Fruit fly (Drosophila melanogaster): ENCODE data around the gene Stt3B.

The Stt3B gene

DNA sequence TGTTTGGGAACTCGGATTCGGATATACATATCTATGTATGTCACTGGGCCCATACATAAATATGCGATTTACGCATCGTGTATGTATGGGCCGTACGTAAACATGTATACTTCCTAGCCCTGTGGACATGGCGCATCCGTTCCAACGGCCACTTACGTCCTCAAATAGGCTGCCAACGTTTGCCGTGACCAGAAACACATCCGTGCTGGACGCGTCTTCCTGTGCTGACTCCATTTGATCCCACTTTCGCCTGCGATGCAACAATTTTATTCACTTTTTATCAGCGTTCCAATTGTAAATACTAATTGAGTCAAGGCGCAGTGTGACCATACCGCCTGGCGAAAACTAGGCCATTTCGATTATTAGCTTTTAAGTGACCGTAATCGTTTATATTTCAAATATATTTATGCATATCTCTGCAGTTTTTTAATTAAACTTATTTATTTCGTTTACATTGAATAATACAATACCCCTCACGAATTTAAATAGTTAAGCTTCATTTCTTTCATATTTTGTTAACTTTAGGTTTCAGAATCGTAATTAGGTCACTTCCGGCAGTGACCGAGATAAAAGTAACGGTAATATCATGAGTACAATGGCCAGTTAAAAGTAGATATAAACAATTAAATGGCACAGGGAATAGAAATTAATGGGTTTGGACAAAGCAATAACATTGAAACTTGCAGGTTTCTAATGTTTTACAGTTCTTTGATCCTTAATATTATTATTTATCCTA is 24.5 kb downstream of the Stt3B start, which contains the start of gene 5PtaseI:
Gene 5PtaseI (minus strand): TSS at position 336 of the 736 bp plus-strand sequence.
- TF ChIP-seq CG8478 (optimal IDR thresholded peaks at IDR 0.05) = no peak
- TF ChIP-seq Dll (optimal IDR thresholded peaks at IDR 0.05) = no peak
- TF ChIP-seq psq (optimal IDR thresholded peaks at IDR 0.05) = no peak
- no peak for TF ChIP-seq EcR (GFP tag; optimal IDR thresholded peaks at IDR 0.05)
- TF ChIP-seq usp (GFP tag; optimal IDR thresholded peaks at IDR 0.05) = no peak
- no peak for TF ChIP-seq pan (optimal IDR thresholded peaks at IDR 0.05)

DNA sequence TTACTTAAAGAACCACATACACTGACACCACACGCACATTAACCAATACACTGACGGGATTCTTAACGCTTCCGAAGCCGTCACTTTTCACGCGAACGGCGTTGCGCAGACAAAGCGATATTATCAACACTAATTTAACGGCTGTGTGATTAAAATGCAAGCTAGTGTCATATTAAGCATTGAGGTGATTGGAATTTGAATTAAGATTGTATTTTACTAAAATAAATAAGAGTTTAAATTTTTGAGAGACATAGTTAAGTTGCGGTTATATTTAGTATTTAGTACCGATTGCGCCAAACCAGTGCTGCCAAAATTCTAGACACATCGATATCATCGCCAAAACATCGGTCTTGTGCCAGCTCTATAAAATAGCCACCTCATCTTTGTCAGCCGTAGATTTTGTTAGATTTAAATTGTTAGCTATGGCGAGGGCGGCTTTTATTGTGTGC is 30.4 kb downstream of the Stt3B start, which contains the start of the genes Ythdf and bai:
Gene Ythdf (minus strand): TSS at position 222 of the 449 bp plus-strand sequence.
Gene bai (plus strand): TSS at position 347 of the 449 bp plus-strand sequence.
- TF ChIP-seq EcR (GFP tag; optimal IDR thresholded peaks at IDR 0.05) (no peak), usp (GFP tag; optimal IDR thresholded peaks at IDR 0.05) (no peak), Dll (optimal IDR thresholded peaks at IDR 0.05) (no peak), psq (optimal IDR thresholded peaks at IDR 0.05) (no peak), pan (optimal IDR thresholded peaks at IDR 0.05) (no peak), CG8478 (optimal IDR thresholded peaks at IDR 0.05) (no peak)

DNA sequence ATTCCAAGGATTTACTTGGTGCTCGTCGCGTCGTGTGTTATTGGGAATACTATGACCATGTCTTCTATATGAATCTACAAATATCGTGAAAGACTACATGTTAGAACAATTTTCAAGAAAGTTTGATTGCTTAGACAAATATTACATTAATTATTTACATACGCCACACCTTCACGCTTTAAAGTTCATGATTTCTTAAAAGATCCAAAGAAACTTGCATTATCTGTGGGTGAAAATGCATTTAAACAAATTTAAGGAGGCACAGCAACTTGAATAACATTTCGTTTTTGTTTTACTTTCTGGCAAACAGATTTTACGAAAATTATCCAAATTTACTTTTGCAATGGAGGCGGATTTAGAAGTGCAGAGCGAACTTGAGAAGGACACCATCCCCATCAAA is 32.8 kb downstream of the Stt3B start, which contains the start of gene CG31115:
Gene CG31115 (plus strand): TSS at position 301 of the 400 bp plus-strand sequence.
- TF ChIP-seq EcR (GFP tag; optimal IDR thresholded peaks at IDR 0.05) = no peak
- no peak for TF ChIP-seq psq (optimal IDR thresholded peaks at IDR 0.05)
- no peak for TF ChIP-seq CG8478 (optimal IDR thresholded peaks at IDR 0.05)

DNA sequence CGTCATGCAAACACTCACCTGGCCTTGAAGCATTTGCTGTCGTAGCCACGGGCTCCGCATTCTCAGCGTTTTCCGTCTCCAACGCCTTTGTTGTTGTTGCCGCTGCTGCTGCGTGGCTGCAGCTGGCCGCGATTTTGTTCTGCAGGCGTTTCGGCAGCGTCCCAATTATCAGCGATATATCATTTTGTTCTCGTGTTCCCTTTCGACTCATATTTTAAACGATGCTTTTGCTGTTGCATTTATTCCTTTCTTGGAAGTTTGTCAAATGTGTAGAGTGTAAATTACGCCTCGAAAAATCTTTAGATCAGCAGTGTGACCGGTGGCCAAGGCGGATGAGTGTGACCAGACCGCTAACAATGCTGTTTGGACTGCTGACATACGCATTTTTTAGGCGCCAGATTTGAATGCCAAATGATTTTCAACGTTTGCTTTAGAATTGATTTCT is 36.3 kb downstream of the Stt3B start, which contains the start of gene Smg6:
Gene Smg6 (minus strand): TSS at position 324 of the 445 bp plus-strand sequence.
- TF ChIP-seq CG8478 (optimal IDR thresholded peaks at IDR 0.05) = no peak
- TF ChIP-seq psq (optimal IDR thresholded peaks at IDR 0.05) = no peak
- no peak for TF ChIP-seq Dll (optimal IDR thresholded peaks at IDR 0.05)
- no peak for TF ChIP-seq usp (GFP tag; optimal IDR thresholded peaks at IDR 0.05)
- TF ChIP-seq EcR (GFP tag; optimal IDR thresholded peaks at IDR 0.05) = no peak
- no peak for TF ChIP-seq pan (optimal IDR thresholded peaks at IDR 0.05)

DNA sequence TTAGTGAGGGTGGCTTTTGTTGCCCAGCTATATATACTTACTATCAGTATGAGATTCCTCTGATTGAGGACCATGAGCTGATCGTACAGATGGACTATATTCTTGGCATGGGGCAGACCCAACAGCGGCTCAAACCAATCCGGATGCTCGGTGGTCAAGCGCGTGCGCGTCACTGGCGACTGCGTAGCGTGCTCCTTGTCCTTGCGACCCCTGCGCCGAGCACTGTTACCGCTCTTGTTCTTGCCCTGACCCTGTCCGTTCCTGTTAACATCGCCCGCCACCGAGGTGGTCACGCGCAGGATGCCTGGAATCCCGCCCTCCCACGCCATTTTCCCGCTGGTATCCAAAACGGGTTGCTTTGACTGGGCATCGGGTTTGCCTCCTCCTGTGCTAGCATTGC is 36.8 kb downstream of the Stt3B start:
- TF ChIP-seq CG8478 (optimal IDR thresholded peaks at IDR 0.05) = no peak
- TF ChIP-seq usp (GFP tag; optimal IDR thresholded peaks at IDR 0.05) = no peak
- no peak for TF ChIP-seq EcR (GFP tag; optimal IDR thresholded peaks at IDR 0.05)
- no peak for TF ChIP-seq pan (optimal IDR thresholded peaks at IDR 0.05)
- no peak for TF ChIP-seq psq (optimal IDR thresholded peaks at IDR 0.05)
- no peak for TF ChIP-seq Dll (optimal IDR thresholded peaks at IDR 0.05)

DNA sequence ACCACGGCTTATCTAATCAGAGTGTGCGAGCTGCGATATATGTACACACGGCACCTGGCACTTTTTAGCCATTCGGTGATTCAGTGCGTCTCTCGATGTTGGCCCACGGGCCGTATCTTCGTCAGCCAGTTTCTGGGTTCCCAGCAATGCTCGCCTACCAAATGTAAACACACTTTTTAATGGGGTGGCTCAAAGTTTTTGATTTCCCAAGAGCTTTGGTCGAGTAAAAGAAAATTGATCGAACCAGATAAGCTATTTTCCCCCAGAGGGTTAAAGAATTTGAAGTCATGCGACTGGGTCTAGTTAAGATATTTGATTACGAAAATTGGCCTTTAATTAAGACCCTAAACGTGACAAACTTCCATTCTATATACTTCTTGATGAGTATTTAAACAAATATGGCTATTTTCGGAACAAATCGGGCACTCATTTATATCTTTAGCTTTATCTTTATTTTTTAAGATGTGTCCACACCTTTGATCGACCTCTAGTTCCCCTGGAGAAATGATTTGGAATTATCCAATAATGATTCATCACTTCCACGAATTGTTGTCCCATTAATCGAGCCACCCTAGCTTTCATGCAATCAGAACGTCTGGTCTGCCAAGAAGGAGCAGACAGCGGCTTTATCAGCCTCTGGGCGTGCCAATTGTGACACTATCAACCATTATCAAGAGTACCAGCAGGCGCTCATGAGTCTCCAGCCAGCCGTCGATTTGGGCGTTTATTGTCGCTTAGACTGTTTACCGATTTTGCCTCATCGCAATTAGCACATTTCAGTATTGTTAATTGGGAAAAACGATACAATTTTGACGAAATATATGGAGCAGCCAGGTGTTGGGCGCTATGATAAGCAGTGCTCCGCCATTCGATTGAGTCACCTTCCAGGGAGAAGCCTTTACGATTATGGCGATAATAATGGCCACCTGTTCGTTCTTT is 41.9 kb downstream of the Stt3B start:
- no peak for TF ChIP-seq pan (optimal IDR thresholded peaks at IDR 0.05)
- no peak for TF ChIP-seq psq (optimal IDR thresholded peaks at IDR 0.05)

DNA sequence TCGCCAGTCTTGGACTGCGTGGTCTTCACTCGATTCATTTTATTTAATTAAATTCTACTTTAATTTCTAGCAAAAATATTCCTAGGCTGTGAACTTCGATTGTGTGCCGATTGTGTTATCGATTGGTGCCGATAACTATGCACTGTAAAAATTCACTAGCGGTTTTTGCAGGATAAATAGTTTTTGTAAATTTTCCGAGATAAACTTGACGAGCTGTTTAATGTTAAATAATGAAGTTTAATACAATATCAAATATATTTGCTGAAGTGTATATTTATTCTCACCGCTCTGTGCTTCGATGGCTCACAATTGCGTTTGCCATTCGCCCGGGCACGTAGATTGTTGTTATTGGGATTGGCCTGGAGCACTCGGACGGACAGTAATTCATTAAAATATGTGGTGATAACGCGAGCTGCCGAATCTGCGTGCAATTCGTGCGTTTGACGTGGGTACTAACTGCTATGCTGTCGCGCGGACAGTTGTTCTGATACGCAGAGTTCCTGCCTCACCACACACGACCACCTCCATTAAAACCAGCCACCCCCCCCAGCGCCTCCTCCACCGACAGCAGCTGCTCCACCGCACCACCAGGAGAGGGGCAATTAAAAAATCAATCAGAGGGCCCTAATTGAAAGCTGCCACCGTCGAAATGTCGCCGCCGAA is 44.4 kb downstream of the Stt3B start, which contains the start of the genes EMC6 and Hr96:
Gene EMC6 (minus strand): TSS at position 123 of the 663 bp plus-strand sequence.
Gene Hr96 (plus strand): TSS at position 341 of the 663 bp plus-strand sequence.
- TF ChIP-seq psq (optimal IDR thresholded peaks at IDR 0.05) (no peak), Dll (optimal IDR thresholded peaks at IDR 0.05) (no peak), CG8478 (optimal IDR thresholded peaks at IDR 0.05) (no peak)

DNA sequence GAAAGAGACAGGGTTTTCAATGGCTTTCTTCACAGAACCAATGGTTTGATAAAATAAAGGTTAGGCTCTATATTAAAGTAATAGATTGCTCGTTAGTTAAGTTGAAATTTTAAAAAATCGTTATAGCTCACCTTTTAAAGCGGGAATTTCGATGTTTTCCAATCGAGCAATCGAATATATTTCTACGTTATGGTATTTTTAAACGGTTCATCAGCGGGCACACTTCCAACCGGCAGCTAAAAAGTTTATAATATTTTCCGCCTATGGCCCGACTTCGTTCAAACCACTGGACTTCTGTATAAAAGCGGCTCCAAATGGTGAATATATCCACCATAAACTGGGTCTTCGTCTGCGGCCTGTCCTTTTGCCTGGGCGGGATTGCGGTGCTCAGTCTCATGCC is 46.4 kb downstream of the Stt3B start, which contains the start of gene beta4GalT7:
Gene beta4GalT7 (plus strand): TSS at position 201 of the 400 bp plus-strand sequence.
- TF ChIP-seq EcR (GFP tag; optimal IDR thresholded peaks at IDR 0.05) (no peak), CG8478 (optimal IDR thresholded peaks at IDR 0.05) (no peak)

Measured in whole organism.